Worm (Caenorhabditis elegans) whole organism, L4 larva: ENCODE data around the gene ger-1.

Experiments used
- D1046.2 ChIP-seq: fragments of 200-800 bp; sonication (Bioruptor generic); IDR thresholded peaks from 2 replicates; pipeline ENCODE4 v1.3.6; 2022; ENCODE audit warnings: missing genetic modification characterization, missing compliant biosample characterization
- F10B5.3 ChIP-seq: sonication (generic microtip); optimal IDR thresholded peaks from 2 replicates; lab custom pipeline; 2016; ENCODE audit warnings: mild to moderate bottlenecking, missing genetic modification characterization, missing compliant biosample characterization
- F49E8.2 ChIP-seq: sonication (generic microtip); optimal IDR thresholded peaks from 2 replicates; lab custom pipeline; 2016; ENCODE audit warnings: missing compliant biosample characterization, mild to moderate bottlenecking, missing genetic modification characterization, borderline replicate concordance
- Y105C5A.15 ChIP-seq: fragments of 200-800 bp; sonication (Bioruptor generic); IDR thresholded peaks from 2 replicates; pipeline ENCODE4 v1.3.6; 2022; ENCODE audit warnings: missing genetic modification characterization, missing compliant biosample characterization
- Y48G9A.11 ChIP-seq: fragments of 200-800 bp; sonication (Bioruptor generic); IDR thresholded peaks from 2 replicates; pipeline ENCODE4 v1.3.6; 2022; ENCODE audit warnings: missing genetic modification reagents, missing genetic modification characterization, missing compliant biosample characterization
- ZK546.5 ChIP-seq, 2 experiments: sonication (generic microtip); optimal IDR thresholded peaks; 2 replicates each; lab custom pipeline; 2017; ENCODE audit warnings: missing biosample characterization in 2 of 2, missing genetic modification characterization in 2 of 2
- aha-1 ChIP-seq: fragments of 150-350 bp; peaks from one replicate; lab custom pipeline; 2014; ENCODE audit warnings: missing biosample characterization, missing genetic modification characterization
- aly-2 ChIP-seq: sonication (generic microtip); optimal IDR thresholded peaks from 2 replicates; lab custom pipeline; 2018; ENCODE audit warnings: missing biosample characterization, missing genetic modification characterization
- attf-4 ChIP-seq: sonication (generic microtip); optimal IDR thresholded peaks from 3 replicates; lab custom pipeline; 2017; ENCODE audit warnings: missing biosample characterization, missing genetic modification characterization
- ceh-28 ChIP-seq: fragments of 150-350 bp; optimal IDR thresholded peaks from 2 replicates; lab custom pipeline; 2014; ENCODE audit warnings: missing biosample characterization, missing genetic modification reagents, missing genetic modification characterization
- ceh-32 ChIP-seq: sonication (generic microtip); optimal IDR thresholded peaks from 2 replicates; lab custom pipeline; 2016; ENCODE audit warnings: mild to moderate bottlenecking, missing genetic modification characterization, missing compliant biosample characterization; ENCODE audit not compliant: poor library complexity
- ceh-44 ChIP-seq: fragments of 200-800 bp; sonication (Bioruptor generic); IDR thresholded peaks from 2 replicates; pipeline ENCODE4 v1.3.6; 2022; ENCODE audit warnings: missing genetic modification reagents, missing genetic modification characterization, missing compliant biosample characterization
- ceh-82 ChIP-seq: sonication (generic microtip); optimal IDR thresholded peaks from 2 replicates; lab custom pipeline; 2017; ENCODE audit warnings: missing biosample characterization, missing genetic modification characterization
- ces-1 ChIP-seq: fragments of 150-350 bp; sonication (generic microtip); optimal IDR thresholded peaks from 4 replicates; lab custom pipeline; 2014; ENCODE audit warnings: missing biosample characterization, missing genetic modification reagents, missing genetic modification characterization
- cey-2 ChIP-seq: sonication (generic microtip); optimal IDR thresholded peaks from 3 replicates; lab custom pipeline; 2017; ENCODE audit warnings: missing genetic modification characterization, mild to moderate bottlenecking, missing compliant biosample characterization, antibody characterized with exemption, borderline replicate concordance; ENCODE audit not compliant: insufficient read depth
- daf-19 ChIP-seq: fragments of 200-800 bp; sonication (Bioruptor generic); conservative IDR thresholded peaks from 2 replicates; pipeline ENCODE4 v1.3.6; 2022; ENCODE audit warnings: missing genetic modification characterization, missing compliant biosample characterization
- dpl-1 ChIP-seq: fragments of 150-350 bp; optimal IDR thresholded peaks from 2 replicates; lab custom pipeline; 2014; ENCODE audit warnings: missing biosample characterization, missing genetic modification reagents, missing genetic modification characterization
- duxl-1 ChIP-seq: sonication (generic microtip); optimal IDR thresholded peaks from 2 replicates; lab custom pipeline; 2016; ENCODE audit warnings: mild to moderate bottlenecking, missing genetic modification characterization, moderate library complexity, missing compliant biosample characterization; ENCODE audit not compliant: poor library complexity
- dve-1 ChIP-seq: sonication (generic microtip); optimal IDR thresholded peaks from 2 replicates; lab custom pipeline; 2017; ENCODE audit warnings: antibody characterized with exemption, mild to moderate bottlenecking, missing genetic modification characterization, missing compliant biosample characterization; ENCODE audit not compliant: insufficient read depth
- fkh-10 ChIP-seq: fragments of 150-350 bp; optimal IDR thresholded peaks from 2 replicates; lab custom pipeline; 2014; ENCODE audit warnings: missing biosample characterization, missing genetic modification reagents, missing genetic modification characterization
- fos-1 ChIP-seq: fragments of 150-350 bp; optimal IDR thresholded peaks from 2 replicates; lab custom pipeline; 2014; ENCODE audit warnings: missing biosample characterization, missing genetic modification characterization
- gei-8 ChIP-seq: fragments of 200-800 bp; sonication (Bioruptor generic); optimal IDR thresholded peaks from 2 replicates; lab custom pipeline; 2018; ENCODE audit warnings: mild to moderate bottlenecking, missing genetic modification characterization, missing compliant biosample characterization
- hif-1 ChIP-seq, 2 experiments: sonication (generic microtip); optimal IDR thresholded peaks; 2 replicates each; lab custom pipeline; 2016 to 2017; ENCODE audit warnings: missing compliant biosample characterization in 2 of 2, missing genetic modification characterization in 2 of 2, missing genetic modification reagents in 2 of 2, missing genotype in 2 of 2, mild to moderate bottlenecking in 1 of 2
- hlh-11 ChIP-seq: fragments of 200-800 bp; sonication (Bioruptor generic); optimal IDR thresholded peaks from 2 replicates; lab custom pipeline; 2018; ENCODE audit warnings: mild to moderate bottlenecking, missing genetic modification characterization, missing compliant biosample characterization
- hlh-30 ChIP-seq: sonication (generic microtip); optimal IDR thresholded peaks from 2 replicates; lab custom pipeline; 2017; ENCODE audit warnings: antibody characterized with exemption, mild to moderate bottlenecking, missing genetic modification characterization, missing compliant biosample characterization; ENCODE audit not compliant: insufficient read depth
- jun-1 ChIP-seq: fragments of 150-350 bp; optimal IDR thresholded peaks from 2 replicates; lab custom pipeline; 2014; ENCODE audit warnings: missing biosample characterization, missing genetic modification reagents, missing genetic modification characterization
- lin-13 ChIP-seq: fragments of 150-350 bp; optimal IDR thresholded peaks from 2 replicates; lab custom pipeline; 2014; ENCODE audit warnings: missing biosample characterization, missing genetic modification reagents, missing genetic modification characterization
- lin-29 ChIP-seq: fragments of 200-800 bp; sonication (Bioruptor generic); IDR thresholded peaks from 2 replicates; pipeline ENCODE4 v1.3.6; 2022; ENCODE audit warnings: missing genetic modification reagents, missing genetic modification characterization, missing compliant biosample characterization
- lin-39 ChIP-seq: fragments of 150-350 bp; optimal IDR thresholded peaks from 2 replicates; lab custom pipeline; 2014; ENCODE audit warnings: missing biosample characterization, missing genetic modification reagents, missing genetic modification characterization
- madf-5 ChIP-seq, 2 experiments: fragments of 200-800 bp; sonication (Bioruptor generic); IDR thresholded peaks; 2 replicates each; pipeline ENCODE4 v1.3.6; 2022; ENCODE audit warnings: missing compliant biosample characterization in 2 of 2, missing genetic modification characterization in 2 of 2
- mep-1 ChIP-seq: fragments of 150-350 bp; sonication (generic microtip); optimal IDR thresholded peaks from 3 replicates; lab custom pipeline; 2014; ENCODE audit warnings: missing biosample characterization, missing genetic modification characterization
- mxl-2 ChIP-seq: fragments of 200-800 bp; sonication (Bioruptor generic); conservative IDR thresholded peaks from 2 replicates; pipeline ENCODE4 v1.3.6; 2022; ENCODE audit warnings: missing genetic modification reagents, missing genetic modification characterization, missing compliant biosample characterization
- nhr-10 ChIP-seq: fragments of 150-350 bp; optimal IDR thresholded peaks from 2 replicates; lab custom pipeline; 2014; ENCODE audit warnings: missing biosample characterization, missing genetic modification characterization
- nhr-111 ChIP-seq: fragments of 200-800 bp; sonication (Bioruptor generic); optimal IDR thresholded peaks from 2 replicates; lab custom pipeline; 2018; ENCODE audit warnings: mild to moderate bottlenecking, missing genetic modification characterization, missing compliant biosample characterization
- nhr-237 ChIP-seq: sonication (generic microtip); optimal IDR thresholded peaks from 2 replicates; lab custom pipeline; 2017; ENCODE audit warnings: missing biosample characterization, missing genetic modification characterization
- nhr-25 ChIP-seq: sonication (generic microtip); optimal IDR thresholded peaks from 2 replicates; lab custom pipeline; 2017; ENCODE audit warnings: missing genetic modification characterization, mild to moderate bottlenecking, missing compliant biosample characterization, antibody characterized with exemption, moderate library complexity, borderline replicate concordance; ENCODE audit not compliant: insufficient read depth
- nhr-41 ChIP-seq: fragments of 200-800 bp; sonication (Bioruptor generic); IDR thresholded peaks from 2 replicates; pipeline ENCODE4 v1.3.6; 2022; ENCODE audit warnings: missing genetic modification reagents, missing genetic modification characterization, missing compliant biosample characterization
- nhr-48 ChIP-seq: sonication (generic microtip); optimal IDR thresholded peaks from 2 replicates; lab custom pipeline; 2016; ENCODE audit warnings: mild to moderate bottlenecking, missing genetic modification characterization, missing compliant biosample characterization
- nhr-6 ChIP-seq: fragments of 150-350 bp; optimal IDR thresholded peaks from 2 replicates; lab custom pipeline; 2014; ENCODE audit warnings: missing biosample characterization, missing genetic modification characterization
- pqm-1 ChIP-seq: sonication (generic microtip); optimal IDR thresholded peaks from 2 replicates; lab custom pipeline; 2017; ENCODE audit warnings: missing biosample characterization, missing genetic modification characterization
- rbr-2 ChIP-seq: sonication (generic microtip); optimal IDR thresholded peaks from 2 replicates; lab custom pipeline; 2016; ENCODE audit warnings: missing genotype, missing genetic modification characterization, missing compliant biosample characterization
- sdz-12 ChIP-seq: fragments of 200-800 bp; sonication (Bioruptor generic); optimal IDR thresholded peaks from 2 replicates; lab custom pipeline; 2018; ENCODE audit warnings: mild to moderate bottlenecking, missing genetic modification characterization, missing compliant biosample characterization
- snpc-1.2 ChIP-seq: fragments of 200-800 bp; sonication (Bioruptor generic); IDR thresholded peaks from 2 replicates; pipeline ENCODE4 v1.3.6; 2022; ENCODE audit warnings: missing genetic modification reagents, missing genetic modification characterization, missing compliant biosample characterization
- spr-1 ChIP-seq: sonication (generic microtip); optimal IDR thresholded peaks from 2 replicates; lab custom pipeline; 2016; ENCODE audit warnings: mild to moderate bottlenecking, missing genetic modification characterization, missing compliant biosample characterization
- tra-1 ChIP-seq: fragments of 200-800 bp; sonication (Bioruptor generic); IDR thresholded peaks from 2 replicates; pipeline ENCODE4 v1.3.6; 2022; ENCODE audit warnings: missing genetic modification reagents, missing genetic modification characterization, missing compliant biosample characterization
- unc-130 ChIP-seq: sonication (generic microtip); optimal IDR thresholded peaks from 2 replicates; lab custom pipeline; 2016; ENCODE audit warnings: missing genetic modification reagents, missing genetic modification characterization, missing compliant biosample characterization
- unc-62 ChIP-seq, 3 experiments: fragments of 150-350 bp in 1 of 3; sonication (generic microtip); optimal IDR thresholded peaks in 2 of 3; peaks in 1 of 3; 1 replicate in 1 of 3; 2 replicates in 2 of 3; lab custom pipeline; 2014 to 2017; ENCODE audit warnings: missing biosample characterization in 3 of 3, missing genetic modification characterization in 3 of 3, missing genetic modification reagents in 3 of 3, missing genotype in 1 of 3
- zag-1 ChIP-seq: fragments of 150-350 bp; optimal IDR thresholded peaks from 2 replicates; lab custom pipeline; 2014; ENCODE audit warnings: missing biosample characterization, missing genetic modification characterization
- zfp-2 ChIP-seq: sonication (generic microtip); optimal IDR thresholded peaks from 2 replicates; lab custom pipeline; 2016; ENCODE audit warnings: mild to moderate bottlenecking, missing genetic modification characterization, missing compliant biosample characterization
- ztf-7 ChIP-seq: fragments of 150-350 bp; optimal IDR thresholded peaks from 2 replicates; lab custom pipeline; 2014; ENCODE audit warnings: missing biosample characterization, missing genetic modification characterization

Gene ger-1

ce11 chrIII:7116615-7117252 lies 49.5 kb upstream of the ger-1 start (continued):
- peak; percentile 16 for TF ChIP-seq ztf-7
- TF ChIP-seq ceh-32 (tag; lab: Kevin White, UChicago): no peak
- peak; percentile 69 for TF ChIP-seq pqm-1 (tag; lab: Kevin White, UChicago)
- no peak for TF ChIP-seq ceh-28 (tag; lab: Kevin White, UChicago)
- peak; percentile 17 for TF ChIP-seq nhr-6
- no peak for TF ChIP-seq zfp-2
- peak; percentile 81 for TF ChIP-seq hlh-11 (tag; lab: Kevin White, UChicago)
- TF ChIP-seq Y48G9A.11 (GFP tag; lab: Robert Waterston, UW): no peak
- TF ChIP-seq hlh-30 (tag; lab: Kevin White, UChicago): peak; percentile 94
- TF ChIP-seq jun-1 (tag; lab: Kevin White, UChicago): no peak
- no peak for TF ChIP-seq fkh-10
- TF ChIP-seq lin-13 (GFP tag; lab: Kevin White, UChicago): peak; percentile 4
- TF ChIP-seq snpc-1.2: no peak
- TF ChIP-seq D1046.2: no peak
- TF ChIP-seq sdz-12 (GFP tag; lab: Kevin White, UChicago): no peak
- no peak for TF ChIP-seq ceh-44 (GFP tag; lab: Robert Waterston, UW)
- no peak for TF ChIP-seq attf-4 (tag; lab: Kevin White, UChicago)
- no peak for TF ChIP-seq nhr-25
- TF ChIP-seq dve-1 (tag; lab: Kevin White, UChicago): peak; percentile 90
- TF ChIP-seq unc-62 (GFP tag; optimal IDR thresholded peaks at IDR 0.05 in 1 of 2; lab: Kevin White, UChicago): no peak
- no peak for TF ChIP-seq unc-62 (tag; optimal IDR thresholded peaks at IDR 0.05; lab: Kevin White, UChicago)
- TF ChIP-seq unc-130 (GFP tag; lab: Kevin White, UChicago): no peak
- no peak for TF ChIP-seq zag-1 (tag; lab: Kevin White, UChicago)
- peak; percentile 79 for TF ChIP-seq mep-1
- TF ChIP-seq aly-2 (tag; lab: Kevin White, UChicago): no peak
- TF ChIP-seq cey-2 (tag; lab: Kevin White, UChicago): no peak
- TF ChIP-seq duxl-1 (tag; lab: Kevin White, UChicago): no peak
- TF ChIP-seq nhr-111 (GFP tag; lab: Kevin White, UChicago): no peak
- no peak for TF ChIP-seq F49E8.2 (tag; lab: Kevin White, UChicago)
- no peak for TF ChIP-seq ceh-82 (tag; lab: Kevin White, UChicago)
- TF ChIP-seq daf-19 (GFP tag; lab: Robert Waterston, UW): no peak
- peak; percentile 33 for TF ChIP-seq nhr-48 (tag; lab: Kevin White, UChicago)
- TF ChIP-seq F10B5.3: no peak
- TF ChIP-seq nhr-237 (tag; lab: Kevin White, UChicago): no peak
- no peak for TF ChIP-seq spr-1
- TF ChIP-seq hif-1 (tag; optimal IDR thresholded peaks at IDR 0.05; lab: Kevin White, UChicago): no peak
- TF ChIP-seq tra-1 (GFP tag; lab: Robert Waterston, UW): peak; percentile 46; the same call in 1 of the 2 replicates
- no peak for TF ChIP-seq ZK546.5 (tag; optimal IDR thresholded peaks at IDR 0.05; lab: Kevin White, UChicago)
- TF ChIP-seq madf-5 (GFP tag; IDR thresholded peaks at IDR 0.05; lab: Robert Waterston, UW): no peak
- TF ChIP-seq gei-8 (GFP tag; lab: Kevin White, UChicago): no peak
- no peak for TF ChIP-seq lin-39 (tag; lab: Kevin White, UChicago)
- TF ChIP-seq Y105C5A.15 (GFP tag; lab: Robert Waterston, UW): no peak
- TF ChIP-seq mxl-2: no peak
- TF ChIP-seq rbr-2: peak; percentile 34
- no peak for TF ChIP-seq nhr-41 (GFP tag; lab: Robert Waterston, UW)
- peak; percentile 91 for TF ChIP-seq aha-1 (tag; lab: Kevin White, UChicago)
- no peak for TF ChIP-seq lin-29 (GFP tag; lab: Robert Waterston, UW)
- no peak for TF ChIP-seq fos-1 (tag; lab: Kevin White, UChicago)
- TF ChIP-seq ces-1: no peak
- TF ChIP-seq dpl-1 (GFP tag; lab: Kevin White, UChicago): peak; percentile 47
- TF ChIP-seq nhr-10 (tag; lab: Kevin White, UChicago): peak; percentile 88
